Fruit fly (Drosophila melanogaster) whole organism, prepupa: ENCODE results near the gene CG9312.

Experiments used
- CG10631 ChIP-seq: fragments of 200-800 bp; sonication (Bioruptor generic); optimal IDR thresholded peaks from 2 replicates; lab custom pipeline; 2016; ENCODE audit warnings: missing biosample characterization, missing genetic modification characterization
- CG10669 ChIP-seq: fragments of 200-800 bp; sonication (Bioruptor generic); optimal IDR thresholded peaks from 3 replicates; lab custom pipeline; 2018; ENCODE audit warnings: missing biosample characterization, mild to moderate bottlenecking, missing genetic modification characterization, moderate library complexity
- CG11294 ChIP-seq: fragments of 200-800 bp; sonication (Bioruptor generic); IDR thresholded peaks from 2 replicates; pipeline ENCODE4 v1.3.6; 2022; ENCODE audit warnings: missing biosample characterization, missing genetic modification characterization
- CG11762 ChIP-seq: fragments of 200-800 bp; sonication (Bioruptor generic); optimal IDR thresholded peaks from 3 replicates; lab custom pipeline; 2016; ENCODE audit warnings: missing biosample characterization, missing genetic modification characterization; ENCODE audit not compliant: insufficient read depth
- CG11902 ChIP-seq: fragments of 200-800 bp; sonication (Bioruptor generic); optimal IDR thresholded peaks from 3 replicates; lab custom pipeline; 2016; ENCODE audit warnings: missing biosample characterization, missing genetic modification characterization
- CG15336 ChIP-seq: fragments of 200-800 bp; sonication (Bioruptor generic); IDR thresholded peaks from 2 replicates; pipeline ENCODE4 v1.3.6; 2022; ENCODE audit warnings: missing biosample characterization, missing genetic modification characterization
- CG16779 ChIP-seq: fragments of 200-800 bp; sonication (Bioruptor generic); optimal IDR thresholded peaks from 3 replicates; lab custom pipeline; 2017; ENCODE audit warnings: missing biosample characterization, mild to moderate bottlenecking, missing genetic modification characterization
- CG3032 ChIP-seq: fragments of 200-800 bp; optimal IDR thresholded peaks from 2 replicates; lab custom pipeline; 2019; ENCODE audit warnings: missing biosample characterization, mild to moderate bottlenecking, missing genetic modification characterization, moderate library complexity
- CG31627 ChIP-seq: fragments of 200-800 bp; sonication (Bioruptor generic); optimal IDR thresholded peaks from 3 replicates; lab custom pipeline; 2016; ENCODE audit warnings: missing biosample characterization, missing genetic modification characterization
- CG32006 ChIP-seq: fragments of 200-800 bp; sonication (Bioruptor generic); optimal IDR thresholded peaks from 3 replicates; lab custom pipeline; 2017; ENCODE audit warnings: missing biosample characterization, mild to moderate bottlenecking, missing genetic modification characterization
- CG34406 ChIP-seq: fragments of 200-800 bp; sonication (Bioruptor generic); optimal IDR thresholded peaks from 3 replicates; lab custom pipeline; 2016; ENCODE audit warnings: missing biosample characterization, missing genetic modification characterization
- CG3919 ChIP-seq: fragments of 200-800 bp; sonication (Bioruptor generic); optimal IDR thresholded peaks from 3 replicates; lab custom pipeline; 2016; ENCODE audit warnings: missing biosample characterization, missing genetic modification characterization
- CG4318 ChIP-seq: fragments of 200-800 bp; sonication (Bioruptor generic); optimal IDR thresholded peaks from 3 replicates; lab custom pipeline; 2017; ENCODE audit warnings: missing biosample characterization, mild to moderate bottlenecking, missing genetic modification characterization
- CG6163 ChIP-seq: fragments of 200-800 bp; sonication (Bioruptor generic); IDR thresholded peaks from 3 replicates; pipeline ENCODE4 v1.3.6; 2022; ENCODE audit warnings: missing biosample characterization, missing genetic modification characterization
- CG6276 ChIP-seq: fragments of 200-800 bp; sonication (Bioruptor generic); optimal IDR thresholded peaks from 2 replicates; lab custom pipeline; 2017; ENCODE audit warnings: missing biosample characterization, mild to moderate bottlenecking, missing genetic modification characterization
- CG6792 ChIP-seq: fragments of 200-800 bp; sonication (Bioruptor generic); optimal IDR thresholded peaks from 3 replicates; lab custom pipeline; 2016; ENCODE audit warnings: missing biosample characterization, missing genetic modification characterization
- CG6808 ChIP-seq: fragments of 200-800 bp; sonication (Bioruptor generic); optimal IDR thresholded peaks from 3 replicates; lab custom pipeline; 2017; ENCODE audit warnings: missing biosample characterization, missing genetic modification characterization, mild to moderate bottlenecking, moderate library complexity, missing genetic modification reagents
- CG7368 ChIP-seq: fragments of 200-800 bp; sonication (Bioruptor generic); optimal IDR thresholded peaks from 3 replicates; lab custom pipeline; 2016; ENCODE audit warnings: missing biosample characterization, missing genetic modification characterization
- CG8119 ChIP-seq: fragments of 200-800 bp; sonication (Bioruptor generic); IDR thresholded peaks from 3 replicates; pipeline ENCODE4 v1.3.6; 2022; ENCODE audit warnings: missing biosample characterization, missing genetic modification characterization
- CG8319 ChIP-seq: fragments of 200-800 bp; sonication (Bioruptor generic); optimal IDR thresholded peaks from 3 replicates; lab custom pipeline; 2016; ENCODE audit warnings: missing biosample characterization, missing genetic modification characterization
- CG9139 ChIP-seq: fragments of 200-800 bp; sonication (Bioruptor generic); optimal IDR thresholded peaks from 3 replicates; lab custom pipeline; 2017; ENCODE audit warnings: missing biosample characterization, mild to moderate bottlenecking, missing genetic modification characterization
- Eip75B ChIP-seq: fragments of 200-800 bp; sonication (Bioruptor generic); optimal IDR thresholded peaks from 3 replicates; lab custom pipeline; 2016; ENCODE audit warnings: missing biosample characterization, missing genetic modification characterization
- Eip78C ChIP-seq: fragments of 200-800 bp; sonication (Bioruptor generic); peaks from one replicate; lab custom pipeline; 2016; ENCODE audit warnings: missing biosample characterization, missing genetic modification characterization
- Ets21C ChIP-seq: fragments of 200-800 bp; sonication (Bioruptor generic); optimal IDR thresholded peaks from 3 replicates; lab custom pipeline; 2016; ENCODE audit warnings: missing biosample characterization, missing genetic modification characterization
- Ets96B ChIP-seq: fragments of 200-800 bp; optimal IDR thresholded peaks from 2 replicates; lab custom pipeline; 2019; ENCODE audit warnings: missing biosample characterization, mild to moderate bottlenecking, missing genetic modification characterization, moderate library complexity
- Gug ChIP-seq: fragments of 200-800 bp; sonication (Bioruptor generic); IDR thresholded peaks from 2 replicates; pipeline ENCODE4 v1.3.6; 2022; ENCODE audit warnings: missing biosample characterization, missing genetic modification characterization
- Hr4 ChIP-seq: fragments of 200-800 bp; sonication (Bioruptor generic); optimal IDR thresholded peaks from 3 replicates; lab custom pipeline; 2016; ENCODE audit warnings: missing biosample characterization, missing genetic modification characterization
- Lpt ChIP-seq: fragments of 200-800 bp; sonication (Bioruptor generic); optimal IDR thresholded peaks from 3 replicates; lab custom pipeline; 2016; ENCODE audit warnings: missing biosample characterization, missing genetic modification characterization
- Met ChIP-seq: fragments of 200-800 bp; sonication (Bioruptor generic); optimal IDR thresholded peaks from 3 replicates; lab custom pipeline; 2016; ENCODE audit warnings: missing biosample characterization, missing genetic modification characterization
- OdsH ChIP-seq: fragments of 200-800 bp; sonication (Bioruptor generic); optimal IDR thresholded peaks from 3 replicates; lab custom pipeline; 2016; ENCODE audit warnings: missing biosample characterization, missing genetic modification characterization
- Smox ChIP-seq: fragments of 200-800 bp; sonication (Bioruptor generic); optimal IDR thresholded peaks from 3 replicates; lab custom pipeline; 2016; ENCODE audit warnings: missing biosample characterization, missing genetic modification characterization
- Sox14 ChIP-seq: fragments of 200-800 bp; sonication (Bioruptor generic); optimal IDR thresholded peaks from 3 replicates; lab custom pipeline; 2016; ENCODE audit warnings: missing biosample characterization, missing genetic modification characterization
- Sox15 ChIP-seq: fragments of 200-800 bp; sonication (Bioruptor generic); optimal IDR thresholded peaks from 3 replicates; lab custom pipeline; 2016; ENCODE audit warnings: missing biosample characterization, missing genetic modification characterization
- achi ChIP-seq: fragments of 200-800 bp; sonication (Bioruptor generic); optimal IDR thresholded peaks from 3 replicates; lab custom pipeline; 2016; ENCODE audit warnings: missing biosample characterization, missing genetic modification characterization
- acj6 ChIP-seq: fragments of 200-800 bp; sonication (Bioruptor generic); optimal IDR thresholded peaks from 3 replicates; lab custom pipeline; 2016; ENCODE audit warnings: missing biosample characterization, missing genetic modification characterization
- cyc ChIP-seq: fragments of 200-800 bp; sonication (Bioruptor generic); optimal IDR thresholded peaks from 3 replicates; lab custom pipeline; 2016; ENCODE audit warnings: missing biosample characterization, missing genetic modification characterization
- dac ChIP-seq: fragments of 200-800 bp; sonication (Bioruptor generic); optimal IDR thresholded peaks from 2 replicates; lab custom pipeline; 2017; ENCODE audit warnings: missing biosample characterization, mild to moderate bottlenecking, missing genetic modification characterization
- dsx ChIP-seq: fragments of 200-800 bp; optimal IDR thresholded peaks from 3 replicates; lab custom pipeline; 2019; ENCODE audit warnings: missing biosample characterization, mild to moderate bottlenecking, missing genetic modification characterization, moderate library complexity; ENCODE audit not compliant: poor library complexity, severe bottlenecking
- eg ChIP-seq: fragments of 200-800 bp; sonication (Bioruptor generic); IDR thresholded peaks from 3 replicates; pipeline ENCODE4 v1.3.6; 2022; ENCODE audit warnings: missing biosample characterization, missing genetic modification characterization
- esn ChIP-seq: fragments of 200-800 bp; sonication (Bioruptor generic); optimal IDR thresholded peaks from 2 replicates; lab custom pipeline; 2016; ENCODE audit warnings: missing biosample characterization, mild to moderate bottlenecking, missing genetic modification characterization, moderate library complexity
- fd85E ChIP-seq: fragments of 200-800 bp; sonication (Bioruptor generic); optimal IDR thresholded peaks from 3 replicates; lab custom pipeline; 2016; ENCODE audit warnings: missing biosample characterization, missing genetic modification characterization
- lz ChIP-seq: fragments of 200-800 bp; sonication (Bioruptor generic); optimal IDR thresholded peaks from 3 replicates; lab custom pipeline; 2016; ENCODE audit warnings: missing biosample characterization, missing genetic modification characterization
- net ChIP-seq: fragments of 200-800 bp; sonication (Bioruptor generic); optimal IDR thresholded peaks from 3 replicates; lab custom pipeline; 2016; ENCODE audit warnings: missing biosample characterization, missing genetic modification characterization
- pdm3 ChIP-seq: fragments of 200-800 bp; sonication (Bioruptor generic); optimal IDR thresholded peaks from 3 replicates; lab custom pipeline; 2016; ENCODE audit warnings: missing biosample characterization, missing genetic modification characterization
- spab ChIP-seq: fragments of 200-800 bp; sonication (Bioruptor generic); optimal IDR thresholded peaks from 2 replicates; lab custom pipeline; 2017; ENCODE audit warnings: missing biosample characterization, mild to moderate bottlenecking, missing genetic modification characterization, missing genetic modification reagents
- ss ChIP-seq, 2 experiments: fragments of 200-800 bp; sonication (Bioruptor generic); optimal IDR thresholded peaks; 2 replicates in 1 of 2; 3 replicates in 1 of 2; lab custom pipeline; 2017 to 2018; ENCODE audit warnings: mild to moderate bottlenecking in 2 of 2, missing biosample characterization in 2 of 2, missing genetic modification characterization in 2 of 2, moderate library complexity in 1 of 2
- svp ChIP-seq: fragments of 200-800 bp; sonication (Bioruptor generic); peaks from one replicate; lab custom pipeline; 2016; ENCODE audit warnings: missing biosample characterization, missing genetic modification characterization
- topi ChIP-seq: fragments of 200-800 bp; sonication (Bioruptor generic); optimal IDR thresholded peaks from 3 replicates; lab custom pipeline; 2016; ENCODE audit warnings: missing biosample characterization, missing genetic modification characterization
- vri ChIP-seq: fragments of 200-800 bp; sonication (Bioruptor generic); optimal IDR thresholded peaks from 3 replicates; lab custom pipeline; 2016; ENCODE audit warnings: missing biosample characterization, mild to moderate bottlenecking, missing genetic modification characterization

The CG9312 gene

dm6 chr3R:13779241-13779683, 13.7 kb downstream of the CG9312 start, which contains the start of the genes CG42375 and CG9288:
Gene CG42375 (plus strand): TSS chr3R:13779624.
Gene CG9288 (plus strand): TSS chr3R:13779624.
- TF ChIP-seq esn (GFP tag; lab: Kevin White, UChicago) (peak; percentile 60), fd85E (GFP tag; lab: Kevin White, UChicago) (no peak), ss (GFP tag; optimal IDR thresholded peaks at IDR 0.05; lab: Kevin White, UChicago) (no peak), Eip78C (GFP tag; lab: Kevin White, UChicago) (peak; percentile 78), net (GFP tag; lab: Kevin White, UChicago) (no peak), dsx (GFP tag; lab: Kevin White, UChicago) (no peak), OdsH (GFP tag; lab: Kevin White, UChicago) (no peak), achi (GFP tag; lab: Kevin White, UChicago) (peak; percentile 34), Smox (GFP tag; lab: Kevin White, UChicago) (peak; percentile 34), Eip75B (GFP tag; lab: Kevin White, UChicago) (peak; percentile 74), CG4318 (GFP tag; lab: Kevin White, UChicago) (peak; percentile 30), lz (GFP tag; lab: Kevin White, UChicago) (peak; percentile 61), CG11902 (peak; percentile 9), CG11294 (peak; percentile 24; the same call in 1 of the 2 replicates), Met (GFP tag; lab: Kevin White, UChicago) (peak; percentile 46), CG6792 (peak; percentile 42), CG15336 (GFP tag; lab: Robert Waterston, UW) (peak; percentile 68), CG3919 (GFP tag; lab: Kevin White, UChicago) (no peak), CG6276 (GFP tag; lab: Kevin White, UChicago) (peak; percentile 18), Ets96B (tag; lab: Kevin White, UChicago) (no peak), CG11762 (GFP tag; lab: Kevin White, UChicago) (peak; percentile 74), CG10669 (peak; percentile 66), pdm3 (GFP tag; lab: Kevin White, UChicago) (peak; percentile 30), Lpt (GFP tag; lab: Kevin White, UChicago) (peak; percentile 62), Hr4 (GFP tag; lab: Kevin White, UChicago) (peak; percentile 47), CG32006 (GFP tag; lab: Kevin White, UChicago) (peak; percentile 16), topi (GFP tag; lab: Kevin White, UChicago) (peak; percentile 47), CG3032 (tag; lab: Kevin White, UChicago) (peak; percentile 53), vri (GFP tag; lab: Kevin White, UChicago) (peak; percentile 78), CG16779 (no peak), CG7368 (GFP tag; lab: Kevin White, UChicago) (no peak), Gug (GFP tag; lab: Robert Waterston, UW) (peak; percentile 63), CG6163 (GFP tag; lab: Robert Waterston, UW) (peak; percentile 80), acj6 (GFP tag; lab: Kevin White, UChicago) (peak; percentile 8), spab (GFP tag; lab: Kevin White, UChicago) (peak; percentile 54), CG8119 (GFP tag; lab: Robert Waterston, UW) (peak; percentile 61; the same call in 2 of the 3 replicates), dac (GFP tag; lab: Kevin White, UChicago) (no peak), CG31627 (GFP tag; lab: Kevin White, UChicago) (no peak), svp (GFP tag; lab: Kevin White, UChicago) (no peak), Sox15 (GFP tag; lab: Kevin White, UChicago) (no peak), Ets21C (peak; percentile 14), CG9139 (no peak), CG6808 (peak; percentile 57), cyc (GFP tag; lab: Kevin White, UChicago) (peak; percentile 68), Sox14 (GFP tag; lab: Kevin White, UChicago) (peak; percentile 0), CG34406 (GFP tag; lab: Kevin White, UChicago) (peak; percentile 8), CG8319 (no peak), CG10631 (peak; percentile 67), eg (GFP tag; lab: Robert Waterston, UW) (peak; percentile 83)
